5 worm cellular contexts compared by ENCODE assay signal in the genomic region with DNA sequence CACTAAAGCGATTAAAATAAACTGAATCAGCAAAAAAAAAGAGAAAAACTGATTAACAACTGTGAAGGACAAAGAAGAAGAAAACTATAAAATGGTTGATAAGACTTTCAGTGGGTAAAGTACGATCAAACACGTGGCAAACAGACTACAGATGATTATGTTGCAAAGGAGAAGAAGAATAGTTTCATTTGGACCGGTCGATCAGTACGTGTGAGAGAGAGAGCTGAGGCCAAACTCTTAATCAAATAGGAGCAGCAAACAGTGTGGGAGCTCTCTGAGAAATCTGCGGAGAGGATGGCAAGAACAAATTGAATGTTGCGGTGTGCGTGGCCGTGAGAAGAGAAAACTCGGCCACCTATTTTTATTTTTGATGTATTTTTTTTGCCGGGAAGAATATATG.
TF ChIP-seq lines count a peak whose summit lies in the region.

No protein-coding gene starts in this region.

TF ChIP-seq in whole organism, L1 larva, 84 proteins besides CTCF, POLR2A, EP300 and RAD21 (continued from another document and continues in another):
- no peak for TF ChIP-seq Y116A8C.19 (tag; optimal IDR thresholded peaks at IDR 0.05; lab: Kevin White, UChicago; ENCODE audit: borderline replicate concordance)
- TF ChIP-seq C04F5.9 (tag; optimal IDR thresholded peaks at IDR 0.05; lab: Kevin White, UChicago), result no peak
- no peak for TF ChIP-seq jun-1 (tag; optimal IDR thresholded peaks at IDR 0.05; lab: Kevin White, UChicago)
- no peak for TF ChIP-seq tlp-1 (tag; optimal IDR thresholded peaks at IDR 0.05; lab: Kevin White, UChicago)
- TF ChIP-seq isw-1 (GFP tag; IDR thresholded peaks at IDR 0.05; lab: Robert Waterston, UW), result no peak
- TF ChIP-seq mdl-1 (tag; optimal IDR thresholded peaks at IDR 0.05; lab: Kevin White, UChicago), result peak in 1 of 2 experiments; percentile 50
- TF ChIP-seq nhr-71 (tag; optimal IDR thresholded peaks at IDR 0.05; lab: Kevin White, UChicago), result peak; percentile 44
- no peak for TF ChIP-seq dpl-1 (GFP tag; optimal IDR thresholded peaks at IDR 0.05; lab: Kevin White, UChicago)
- peak; percentile 17 for TF ChIP-seq ceh-90 (tag; optimal IDR thresholded peaks at IDR 0.05; lab: Kevin White, UChicago)
- no peak for TF ChIP-seq unc-130 (tag; optimal IDR thresholded peaks at IDR 0.05; lab: Kevin White, UChicago)
- TF ChIP-seq aly-2 (tag; optimal IDR thresholded peaks at IDR 0.05; lab: Kevin White, UChicago), result no peak
- TF ChIP-seq fkh-8 (tag; optimal IDR thresholded peaks at IDR 0.05; lab: Kevin White, UChicago), result no peak
- peak; percentile 30 for TF ChIP-seq lin-14 (GFP tag; optimal IDR thresholded peaks at IDR 0.05; lab: Kevin White, UChicago)
- TF ChIP-seq tbx-2 (tag; optimal IDR thresholded peaks at IDR 0.05; lab: Kevin White, UChicago), result peak; percentile 24
- no peak for TF ChIP-seq vab-15 (tag; optimal IDR thresholded peaks at IDR 0.05; lab: Kevin White, UChicago)
- TF ChIP-seq ces-1 (GFP tag; optimal IDR thresholded peaks at IDR 0.05; lab: Kevin White, UChicago), result no peak
- TF ChIP-seq zag-1 (tag; optimal IDR thresholded peaks at IDR 0.05; lab: Kevin White, UChicago), result no peak
- no peak for TF ChIP-seq C34B4.2 (tag; optimal IDR thresholded peaks at IDR 0.05; lab: Kevin White, UChicago)
- no peak for TF ChIP-seq unc-98 (GFP tag; IDR thresholded peaks at IDR 0.05; lab: Robert Waterston, UW)
- no peak for TF ChIP-seq fkh-4 (tag; optimal IDR thresholded peaks at IDR 0.05; lab: Kevin White, UChicago; ENCODE audit: borderline replicate concordance)
- no peak for TF ChIP-seq egl-27 (tag; optimal IDR thresholded peaks at IDR 0.05; lab: Kevin White, UChicago)
- no peak for TF ChIP-seq ceh-8 (GFP tag; optimal IDR thresholded peaks at IDR 0.05; lab: Kevin White, UChicago)
- no peak for TF ChIP-seq hlh-4 (tag; optimal IDR thresholded peaks at IDR 0.05; lab: Kevin White, UChicago)
- peak; percentile 26 for TF ChIP-seq blmp-1 (tag; optimal IDR thresholded peaks at IDR 0.05; lab: Kevin White, UChicago)
- TF ChIP-seq mef-2 (tag; optimal IDR thresholded peaks at IDR 0.05; lab: Kevin White, UChicago), result no peak
- TF ChIP-seq nhr-11 (tag; optimal IDR thresholded peaks at IDR 0.05; lab: Kevin White, UChicago), result no peak

TF ChIP-seq in whole organism, L2 larva, 48 proteins besides CTCF, POLR2A, EP300 and RAD21 (continued from another document and continues in another):
- TF ChIP-seq unc-55 (GFP tag; optimal IDR thresholded peaks at IDR 0.05; lab: Kevin White, UChicago) (no peak), nhr-12 (tag; optimal IDR thresholded peaks at IDR 0.05; lab: Kevin White, UChicago) (no peak), crh-2 (tag; optimal IDR thresholded peaks at IDR 0.05; lab: Kevin White, UChicago) (peak; percentile 94), C34F6.9 (tag; optimal IDR thresholded peaks at IDR 0.05; lab: Kevin White, UChicago) (no peak), egl-27 (tag; optimal IDR thresholded peaks at IDR 0.05; lab: Kevin White, UChicago) (no peak), nhr-237 (tag; optimal IDR thresholded peaks at IDR 0.05; lab: Kevin White, UChicago) (no peak), nhr-11 (tag; optimal IDR thresholded peaks at IDR 0.05; lab: Kevin White, UChicago) (no peak), sma-3 (GFP tag; optimal IDR thresholded peaks at IDR 0.05; lab: Kevin White, UChicago) (peak; percentile 52), ztf-4 (tag; optimal IDR thresholded peaks at IDR 0.05; lab: Kevin White, UChicago) (no peak), nhr-77 (tag; optimal IDR thresholded peaks at IDR 0.05; lab: Kevin White, UChicago) (no peak), dmd-4 (tag; optimal IDR thresholded peaks at IDR 0.05; lab: Kevin White, UChicago) (no peak), mdl-1 (tag; optimal IDR thresholded peaks at IDR 0.05; lab: Kevin White, UChicago) (no peak), skn-1 (tag; optimal IDR thresholded peaks at IDR 0.05; lab: Kevin White, UChicago) (no peak), snpc-4 (tag; optimal IDR thresholded peaks at IDR 0.05; lab: Kevin White, UChicago) (no peak), elt-1 (tag; optimal IDR thresholded peaks at IDR 0.05; lab: Kevin White, UChicago) (no peak), blmp-1 (tag; optimal IDR thresholded peaks at IDR 0.05; lab: Kevin White, UChicago; ENCODE audit: insufficient read depth) (peak; percentile 55), nhr-21 (tag; optimal IDR thresholded peaks at IDR 0.05; lab: Kevin White, UChicago) (no peak), R02D3.7 (tag; optimal IDR thresholded peaks at IDR 0.05; lab: Kevin White, UChicago) (no peak), mab-5 (tag; optimal IDR thresholded peaks at IDR 0.05; lab: Kevin White, UChicago) (no peak), lsy-2 (tag; optimal IDR thresholded peaks at IDR 0.05; lab: Kevin White, UChicago) (no peak), mbf-1 (tag; optimal IDR thresholded peaks at IDR 0.05; lab: Kevin White, UChicago) (no peak), lin-39 (tag; optimal IDR thresholded peaks at IDR 0.05; lab: Kevin White, UChicago) (no peak), zag-1 (tag; optimal IDR thresholded peaks at IDR 0.05; lab: Kevin White, UChicago) (no peak), ama-1 (optimal IDR thresholded peaks at IDR 0.05; lab: Kevin White, UChicago) (no peak), fos-1 (tag; optimal IDR thresholded peaks at IDR 0.05; lab: Kevin White, UChicago) (peak; percentile 61), nhr-10 (tag; optimal IDR thresholded peaks at IDR 0.05; lab: Kevin White, UChicago) (no peak), nhr-129 (tag; optimal IDR thresholded peaks at IDR 0.05; lab: Kevin White, UChicago) (peak; percentile 20), ztf-11 (tag; optimal IDR thresholded peaks at IDR 0.05; lab: Kevin White, UChicago) (no peak)

TF ChIP-seq in whole organism, L3 larva, 47 proteins besides CTCF, POLR2A, EP300 and RAD21 (continued from another document and continues in another):
- TF ChIP-seq nhr-76 (tag; optimal IDR thresholded peaks at IDR 0.05; lab: Kevin White, UChicago), result no peak
- TF ChIP-seq nhr-25 (tag; optimal IDR thresholded peaks at IDR 0.05; lab: Kevin White, UChicago), result peak; percentile 2
- no peak for TF ChIP-seq ceh-9 (tag; optimal IDR thresholded peaks at IDR 0.05; lab: Kevin White, UChicago)
- TF ChIP-seq skn-1 (tag; optimal IDR thresholded peaks at IDR 0.05; lab: Kevin White, UChicago), result no peak
- TF ChIP-seq fkh-10 (GFP tag; optimal IDR thresholded peaks at IDR 0.05; lab: Kevin White, UChicago), result no peak
- TF ChIP-seq fkh-2 (tag; optimal IDR thresholded peaks at IDR 0.05; lab: Kevin White, UChicago), result no peak
- no peak for TF ChIP-seq unc-39 (tag; optimal IDR thresholded peaks at IDR 0.05; lab: Kevin White, UChicago)
- TF ChIP-seq aly-2 (tag; optimal IDR thresholded peaks at IDR 0.05; lab: Kevin White, UChicago), result no peak
- no peak for TF ChIP-seq hmg-11 (tag; optimal IDR thresholded peaks at IDR 0.05; lab: Kevin White, UChicago)
- TF ChIP-seq sea-2 (GFP tag; optimal IDR thresholded peaks at IDR 0.05; lab: Kevin White, UChicago), result no peak
- TF ChIP-seq nhr-12 (tag; optimal IDR thresholded peaks at IDR 0.05; lab: Kevin White, UChicago), result no peak
- TF ChIP-seq lin-39 (tag; optimal IDR thresholded peaks at IDR 0.05; lab: Kevin White, UChicago), result no peak
- TF ChIP-seq pqm-1 (tag; optimal IDR thresholded peaks at IDR 0.05; lab: Kevin White, UChicago), result peak; percentile 93
- no peak for TF ChIP-seq egl-27 (tag; optimal IDR thresholded peaks at IDR 0.05; lab: Kevin White, UChicago)
- no peak for TF ChIP-seq nhr-67 (tag; optimal IDR thresholded peaks at IDR 0.05; lab: Kevin White, UChicago)
- no peak for TF ChIP-seq elt-3 (tag; optimal IDR thresholded peaks at IDR 0.05; lab: Kevin White, UChicago)
- no peak for TF ChIP-seq ceh-82 (tag; optimal IDR thresholded peaks at IDR 0.05; lab: Kevin White, UChicago)
- peak; percentile 22 for TF ChIP-seq mdl-1 (tag; optimal IDR thresholded peaks at IDR 0.05; lab: Kevin White, UChicago)
- no peak for TF ChIP-seq nhr-237 (tag; optimal IDR thresholded peaks at IDR 0.05; lab: Kevin White, UChicago)
- TF ChIP-seq lsy-12 (tag; optimal IDR thresholded peaks at IDR 0.05; lab: Kevin White, UChicago), result no peak
- TF ChIP-seq nhr-11 (tag; optimal IDR thresholded peaks at IDR 0.05; lab: Kevin White, UChicago), result no peak
- TF ChIP-seq lin-15B (tag; optimal IDR thresholded peaks at IDR 0.05; lab: Kevin White, UChicago), result no peak
- peak; percentile 3 for TF ChIP-seq ceh-28 (tag; optimal IDR thresholded peaks at IDR 0.05; lab: Kevin White, UChicago)
- TF ChIP-seq elt-2 (tag; optimal IDR thresholded peaks at IDR 0.05; lab: Kevin White, UChicago), result peak; percentile 81
- no peak for TF ChIP-seq snpc-4 (tag; optimal IDR thresholded peaks at IDR 0.05; lab: Kevin White, UChicago)
- TF ChIP-seq ama-1 (optimal IDR thresholded peaks at IDR 0.05; lab: Kevin White, UChicago), result peak; percentile 9
- no peak for TF ChIP-seq unc-62 (GFP tag; optimal IDR thresholded peaks at IDR 0.05; lab: Kevin White, UChicago)
- no peak for TF ChIP-seq R02D3.7 (tag; optimal IDR thresholded peaks at IDR 0.05; lab: Kevin White, UChicago)
- no peak for TF ChIP-seq eor-1 (tag; optimal IDR thresholded peaks at IDR 0.05; lab: Kevin White, UChicago)
- no peak for TF ChIP-seq zag-1 (tag; optimal IDR thresholded peaks at IDR 0.05; lab: Kevin White, UChicago)

TF ChIP-seq in whole organism, L4 larva, 104 proteins besides CTCF, POLR2A, EP300 and RAD21 (continued from another document and continues in another):
- TF ChIP-seq tag-97 (GFP tag; IDR thresholded peaks at IDR 0.05; lab: Robert Waterston, UW), result no peak
- peak; percentile 56 for TF ChIP-seq mxl-3 (GFP tag; optimal IDR thresholded peaks at IDR 0.05; lab: Kevin White, UChicago)
- no peak for TF ChIP-seq skn-1 (tag; optimal IDR thresholded peaks at IDR 0.05; lab: Kevin White, UChicago)
- no peak for TF ChIP-seq dmd-8 (GFP tag; IDR thresholded peaks at IDR 0.05; lab: Robert Waterston, UW)
- no peak for TF ChIP-seq mxl-2 (GFP tag; conservative IDR thresholded peaks at IDR 0.05; lab: Robert Waterston, UW)
- peak; percentile 43 for TF ChIP-seq pqm-1 (tag; optimal IDR thresholded peaks at IDR 0.05; lab: Kevin White, UChicago)
- no peak for TF ChIP-seq lim-7 (GFP tag; IDR thresholded peaks at IDR 0.05; lab: Robert Waterston, UW)
- TF ChIP-seq tra-1 (GFP tag; IDR thresholded peaks at IDR 0.05; lab: Robert Waterston, UW), result 0 out of 2 replicates have a peak, but pooled peaks have one; percentile 33
- no peak for TF ChIP-seq zfp-3 (GFP tag; conservative IDR thresholded peaks at IDR 0.05; lab: Robert Waterston, UW)
- no peak for TF ChIP-seq ZK546.5 (tag; optimal IDR thresholded peaks at IDR 0.05; lab: Kevin White, UChicago)
- no peak for TF ChIP-seq F10B5.3 (tag; optimal IDR thresholded peaks at IDR 0.05; lab: Kevin White, UChicago)
- peak; percentile 62 for TF ChIP-seq dmd-6 (GFP tag; IDR thresholded peaks at IDR 0.05; lab: Robert Waterston, UW)
- no peak for TF ChIP-seq F49E8.2 (tag; optimal IDR thresholded peaks at IDR 0.05; lab: Kevin White, UChicago; ENCODE audit: borderline replicate concordance)
- TF ChIP-seq ceh-82 (tag; optimal IDR thresholded peaks at IDR 0.05; lab: Kevin White, UChicago), result no peak
- TF ChIP-seq jun-1 (tag; optimal IDR thresholded peaks at IDR 0.05; lab: Kevin White, UChicago), result no peak
- no peak for TF ChIP-seq cey-2 (tag; optimal IDR thresholded peaks at IDR 0.05; lab: Kevin White, UChicago; ENCODE audit: borderline replicate concordance, insufficient read depth)
- peak in 1 of 2 experiments; percentile 21 for TF ChIP-seq lsy-2 (tag; optimal IDR thresholded peaks at IDR 0.05; lab: Kevin White, UChicago)
- TF ChIP-seq F26F4.8 (GFP tag; conservative IDR thresholded peaks at IDR 0.05; lab: Robert Waterston, UW), result no peak
- TF ChIP-seq sdz-12 (GFP tag; optimal IDR thresholded peaks at IDR 0.05; lab: Kevin White, UChicago), result no peak
- peak; percentile 68 for TF ChIP-seq dve-1 (tag; optimal IDR thresholded peaks at IDR 0.05; lab: Kevin White, UChicago; ENCODE audit: insufficient read depth)
- no peak for TF ChIP-seq zip-2 (tag; optimal IDR thresholded peaks at IDR 0.05; lab: Kevin White, UChicago)
- TF ChIP-seq nhr-111 (GFP tag; optimal IDR thresholded peaks at IDR 0.05; lab: Kevin White, UChicago), result no peak
- no peak for TF ChIP-seq snpc-1.2 (GFP tag; IDR thresholded peaks at IDR 0.05; lab: Robert Waterston, UW)
- no peak for TF ChIP-seq set-16 (GFP tag; IDR thresholded peaks at IDR 0.05; lab: Robert Waterston, UW)
- no peak for TF ChIP-seq zip-11 (GFP tag; IDR thresholded peaks at IDR 0.05; lab: Robert Waterston, UW)
- TF ChIP-seq spr-1 (tag; optimal IDR thresholded peaks at IDR 0.05; lab: Kevin White, UChicago), result no peak
- no peak for TF ChIP-seq hif-1 (tag; optimal IDR thresholded peaks at IDR 0.05; lab: Kevin White, UChicago)
- TF ChIP-seq F44E2.7 (GFP tag; IDR thresholded peaks at IDR 0.05; lab: Robert Waterston, UW), result no peak
- TF ChIP-seq ZK337.2 (GFP tag; IDR thresholded peaks at IDR 0.05; lab: Robert Waterston, UW), result no peak

TF ChIP-seq in whole organism, young adult, 124 proteins besides CTCF, POLR2A, EP300 and RAD21 (continued from another document and continues in another):
- no peak for TF ChIP-seq D2030.7 (GFP tag; IDR thresholded peaks at IDR 0.05; lab: Robert Waterston, UW)
- no peak for TF ChIP-seq K12H6.12 (tag; optimal IDR thresholded peaks at IDR 0.05; lab: Kevin White, UChicago)
- TF ChIP-seq hlh-12 (tag; optimal IDR thresholded peaks at IDR 0.05; lab: Kevin White, UChicago), result no peak
- TF ChIP-seq B0336.3 (GFP tag; IDR thresholded peaks at IDR 0.05; lab: Robert Waterston, UW), result no peak
- no peak for TF ChIP-seq nhr-90 (tag; optimal IDR thresholded peaks at IDR 0.05; lab: Kevin White, UChicago)
- no peak for TF ChIP-seq F33H1.4 (GFP tag; IDR thresholded peaks at IDR 0.05; lab: Robert Waterston, UW)
- TF ChIP-seq nfyb-1 (GFP tag; IDR thresholded peaks at IDR 0.05; lab: Robert Waterston, UW), result peak; percentile 24
- no peak for TF ChIP-seq nhr-120 (GFP tag; IDR thresholded peaks at IDR 0.05; lab: Robert Waterston, UW)
- no peak for TF ChIP-seq lin-35 (GFP tag; optimal IDR thresholded peaks at IDR 0.05; lab: Kevin White, UChicago)
- TF ChIP-seq athp-1 (tag; optimal IDR thresholded peaks at IDR 0.05; lab: Kevin White, UChicago), result no peak
- TF ChIP-seq ZK185.1 (tag; optimal IDR thresholded peaks at IDR 0.05; lab: Kevin White, UChicago; ENCODE audit: poor library complexity, severe bottlenecking), result no peak
- TF ChIP-seq tlf-1 (GFP tag; optimal IDR thresholded peaks at IDR 0.05; lab: Kevin White, UChicago), result no peak
- TF ChIP-seq madf-6 (GFP tag; IDR thresholded peaks at IDR 0.05; lab: Robert Waterston, UW), result no peak
- TF ChIP-seq Y53F4B.3 (GFP tag; IDR thresholded peaks at IDR 0.05; lab: Robert Waterston, UW), result no peak
- no peak for TF ChIP-seq F22D6.2 (tag; optimal IDR thresholded peaks at IDR 0.05; lab: Kevin White, UChicago)
- no peak for TF ChIP-seq ceh-79 (tag; optimal IDR thresholded peaks at IDR 0.05; lab: Kevin White, UChicago)
- TF ChIP-seq C06A6.2 (GFP tag; conservative IDR thresholded peaks at IDR 0.05; lab: Robert Waterston, UW), result no peak
- TF ChIP-seq nhr-179 (tag; optimal IDR thresholded peaks at IDR 0.05; lab: Kevin White, UChicago), result no peak
- TF ChIP-seq ets-4 (GFP tag; optimal IDR thresholded peaks at IDR 0.05; lab: Kevin White, UChicago), result no peak
- peak; percentile 32 for TF ChIP-seq nhr-80 (tag; optimal IDR thresholded peaks at IDR 0.05; lab: Kevin White, UChicago)
- TF ChIP-seq zfh-2 (GFP tag; conservative IDR thresholded peaks at IDR 0.05; lab: Robert Waterston, UW), result 0 out of 2 replicates have a peak, but pooled peaks have one; percentile 40
- peak; percentile 52 for TF ChIP-seq ama-1 (optimal IDR thresholded peaks at IDR 0.05; lab: Kevin White, UChicago)
- TF ChIP-seq ama-1 (GFP tag; optimal IDR thresholded peaks at IDR 0.05; lab: Kevin White, UChicago), result no peak
- no peak for TF ChIP-seq attf-6 (GFP tag; IDR thresholded peaks at IDR 0.05; lab: Robert Waterston, UW)
- TF ChIP-seq F57C9.4 (tag; optimal IDR thresholded peaks at IDR 0.05; lab: Kevin White, UChicago), result no peak
- no peak for TF ChIP-seq lsy-27 (tag; optimal IDR thresholded peaks at IDR 0.05; lab: Kevin White, UChicago; ENCODE audit: borderline replicate concordance, insufficient read depth)
- TF ChIP-seq K11D2.4 (GFP tag; IDR thresholded peaks at IDR 0.05; lab: Robert Waterston, UW), result no peak
- no peak for TF ChIP-seq lir-1 (GFP tag; conservative IDR thresholded peaks at IDR 0.05; lab: Robert Waterston, UW)
- no peak for TF ChIP-seq xnd-1 (tag; optimal IDR thresholded peaks at IDR 0.05; lab: Kevin White, UChicago)
- no peak for TF ChIP-seq fkh-3 (tag; optimal IDR thresholded peaks at IDR 0.05; lab: Kevin White, UChicago)
- TF ChIP-seq ztf-18 (tag; optimal IDR thresholded peaks at IDR 0.05; lab: Kevin White, UChicago), result no peak
- TF ChIP-seq ztf-25 (GFP tag; IDR thresholded peaks at IDR 0.05; lab: Robert Waterston, UW), result no peak
- TF ChIP-seq ztf-6 (GFP tag; IDR thresholded peaks at IDR 0.05; lab: Robert Waterston, UW), result no peak
- no peak for TF ChIP-seq zim-3 (tag; optimal IDR thresholded peaks at IDR 0.05; lab: Kevin White, UChicago)
- TF ChIP-seq snpc-1.3 (tag; optimal IDR thresholded peaks at IDR 0.05; lab: Kevin White, UChicago; ENCODE audit: insufficient read depth), result no peak
